Fruit fly (Drosophila melanogaster): ENCODE data around the gene CG32284.

The CG32284 gene

DNA sequence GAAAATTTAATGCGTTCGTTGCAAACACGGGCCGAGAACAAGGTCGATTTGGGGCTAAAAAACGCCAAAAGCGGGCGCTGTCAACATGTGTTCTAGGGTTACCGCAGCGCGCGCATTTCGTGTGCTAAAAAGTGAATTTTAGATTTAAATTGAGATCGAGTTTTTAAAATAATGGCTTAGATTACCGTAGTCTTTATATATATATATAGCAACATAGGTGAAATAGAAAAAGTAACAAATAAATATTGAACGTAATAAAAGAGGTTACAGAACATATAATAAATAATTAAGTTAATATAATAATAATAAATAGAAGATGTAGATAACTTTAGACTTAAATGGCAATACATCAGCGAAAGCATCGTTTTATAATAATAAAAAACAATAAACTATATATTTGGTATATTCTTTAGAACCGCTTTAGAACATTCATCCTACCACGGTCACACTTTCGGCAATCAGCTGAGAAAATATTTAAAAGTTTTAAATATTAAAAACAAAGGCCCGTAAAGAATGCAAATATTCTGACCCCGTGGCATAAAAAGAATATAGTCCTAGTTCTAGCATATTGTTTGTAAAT, 43.0 kb upstream of the CG32284 start, which contains the start of the genes CG11537 and Alg2 (continued):
- TF ChIP-seq CG13775 (GFP tag; optimal IDR thresholded peaks at IDR 0.05) (peak; percentile 25), jumu (GFP tag; optimal IDR thresholded peaks at IDR 0.05) (no peak), CG10366 (GFP tag; IDR thresholded peaks at IDR 0.05) (peak; percentile 29), sima (GFP tag; optimal IDR thresholded peaks at IDR 0.05) (no peak), Pdp1 (GFP tag; optimal IDR thresholded peaks at IDR 0.05) (peak in 1 of 2 experiments; percentile 19), chn (GFP tag; optimal IDR thresholded peaks at IDR 0.05) (peak; percentile 8), shn (GFP tag; optimal IDR thresholded peaks at IDR 0.05) (no peak), Camta (GFP tag; optimal IDR thresholded peaks at IDR 0.05) (no peak), CG16779 (GFP tag; IDR thresholded peaks at IDR 0.05) (no peak), gsb-n (tag; optimal IDR thresholded peaks at IDR 0.05) (no peak), CG8765 (GFP tag; IDR thresholded peaks at IDR 0.05) (no peak), Lhr (GFP tag; optimal IDR thresholded peaks at IDR 0.05) (no peak), CG3726 (GFP tag; IDR thresholded peaks at IDR 0.05) (no peak), CG14050 (GFP tag; IDR thresholded peaks at IDR 0.05) (no peak), Dp (GFP tag; optimal IDR thresholded peaks at IDR 0.05) (peak; percentile 29), chm (GFP tag; IDR thresholded peaks at IDR 0.05) (no peak; the same call in 1 of the 2 replicates), CG15011 (GFP tag; optimal IDR thresholded peaks at IDR 0.05) (no peak), dysf (GFP tag; IDR thresholded peaks at IDR 0.05) (peak; percentile 27; the same call in 1 of the 3 replicates), HLH3B (GFP tag; IDR thresholded peaks at IDR 0.05) (peak; percentile 13; the same call in 1 of the 2 replicates), CG2116 (GFP tag; optimal IDR thresholded peaks at IDR 0.05) (peak; percentile 35), CG8924 (tag; optimal IDR thresholded peaks at IDR 0.05) (peak; percentile 66), Max (GFP tag; optimal IDR thresholded peaks at IDR 0.05) (peak; percentile 28), Poxn (GFP tag; IDR thresholded peaks at IDR 0.05) (no peak), CkIIα-i1 (GFP tag; IDR thresholded peaks at IDR 0.05) (no peak), run (tag; optimal IDR thresholded peaks at IDR 0.05) (no peak), pfk (GFP tag; optimal IDR thresholded peaks at IDR 0.05) (no peak), NFAT (GFP tag; IDR thresholded peaks at IDR 0.05) (peak; percentile 23; the same call in 1 of the 2 replicates), mirr (GFP tag; optimal IDR thresholded peaks at IDR 0.05) (no peak), CG14441 (GFP tag; IDR thresholded peaks at IDR 0.05) (0 out of 2 replicates have a peak, but pooled peaks have one; percentile 2), en (GFP tag; optimal IDR thresholded peaks at IDR 0.05) (no peak), caup (GFP tag; optimal IDR thresholded peaks at IDR 0.05; ENCODE audit: severe bottlenecking) (peak; percentile 42), CG9727 (GFP tag; optimal IDR thresholded peaks at IDR 0.05) (peak; percentile 39), CG7963 (GFP tag; IDR thresholded peaks at IDR 0.05; ENCODE audit: partially characterized antibody) (no peak), Awh (GFP tag; IDR thresholded peaks at IDR 0.05) (no peak), CG1832 (GFP tag; optimal IDR thresholded peaks at IDR 0.05) (no peak), wor (GFP tag; IDR thresholded peaks at IDR 0.05) (no peak), CG2712 (tag; optimal IDR thresholded peaks at IDR 0.05) (peak; percentile 45), CG8388 (GFP tag; optimal IDR thresholded peaks at IDR 0.05) (peak; percentile 17), CG17829 (tag; optimal IDR thresholded peaks at IDR 0.05) (peak; percentile 44), CG14014 (GFP tag; IDR thresholded peaks at IDR 0.05) (no peak), CoRest (tag; optimal IDR thresholded peaks at IDR 0.05) (peak; percentile 38), CG6813 (GFP tag; optimal IDR thresholded peaks at IDR 0.05) (no peak), croc (GFP tag; conservative IDR thresholded peaks at IDR 0.05) (no peak), CG1529 (GFP tag; optimal IDR thresholded peaks at IDR 0.05) (no peak), PHDP (tag; optimal IDR thresholded peaks at IDR 0.05) (no peak), br (optimal IDR thresholded peaks at IDR 0.05) (no peak), CG34376 (GFP tag; optimal IDR thresholded peaks at IDR 0.05) (no peak), danr (GFP tag; IDR thresholded peaks at IDR 0.05) (no peak), ro (GFP tag; IDR thresholded peaks at IDR 0.05) (no peak), CG32772 (GFP tag; IDR thresholded peaks at IDR 0.05) (no peak), Sox102F (GFP tag; optimal IDR thresholded peaks at IDR 0.05) (no peak)

All from whole organism, embryonic.